Worm (Caenorhabditis elegans): ENCODE data around the gene mex-1.
A peak's percentile ranks its signal among the peaks of the same experiment; 100 is the strongest.

The mex-1 gene

ce11 chrII:11968275-11968674 is at the start of gene mex-1:
TSS of gene mex-1 (plus strand) at chrII:11968637.
- TF ChIP-seq mab-9 (GFP tag; IDR thresholded peaks at IDR 0.05), result no peak
- TF ChIP-seq swsn-7 (tag; optimal IDR thresholded peaks at IDR 0.05), result no peak
- no peak for TF ChIP-seq lin-14 (GFP tag; optimal IDR thresholded peaks at IDR 0.05)
- no peak for TF ChIP-seq xbp-1 (tag; optimal IDR thresholded peaks at IDR 0.05)
- no peak for TF ChIP-seq F16B12.6 (tag; optimal IDR thresholded peaks at IDR 0.05)
- no peak for TF ChIP-seq nhr-90 (tag; optimal IDR thresholded peaks at IDR 0.05; ENCODE audit: poor library complexity)
- no peak for TF ChIP-seq dsc-1 (tag; optimal IDR thresholded peaks at IDR 0.05)
- TF ChIP-seq elt-3 (tag; optimal IDR thresholded peaks at IDR 0.05), result no peak
- TF ChIP-seq ceh-82 (tag; optimal IDR thresholded peaks at IDR 0.05), result no peak
- no peak for TF ChIP-seq pqm-1 (tag; optimal IDR thresholded peaks at IDR 0.05)
- no peak for TF ChIP-seq mep-1 (tag; optimal IDR thresholded peaks at IDR 0.05)
- TF ChIP-seq C16A3.4 (tag; optimal IDR thresholded peaks at IDR 0.05), result no peak
- TF ChIP-seq blmp-1 (tag; optimal IDR thresholded peaks at IDR 0.05), result no peak
- no peak for TF ChIP-seq aha-1 (tag; optimal IDR thresholded peaks at IDR 0.05)
- no peak for TF ChIP-seq pax-3 (tag; optimal IDR thresholded peaks at IDR 0.05)
- no peak for TF ChIP-seq unc-98 (GFP tag; IDR thresholded peaks at IDR 0.05)
- no peak for TF ChIP-seq efl-1 (optimal IDR thresholded peaks at IDR 0.05)
- no peak for TF ChIP-seq efl-1 (GFP tag; optimal IDR thresholded peaks at IDR 0.05 in 1 of 2)
- no peak for TF ChIP-seq ztf-4 (tag; optimal IDR thresholded peaks at IDR 0.05)

DNA sequence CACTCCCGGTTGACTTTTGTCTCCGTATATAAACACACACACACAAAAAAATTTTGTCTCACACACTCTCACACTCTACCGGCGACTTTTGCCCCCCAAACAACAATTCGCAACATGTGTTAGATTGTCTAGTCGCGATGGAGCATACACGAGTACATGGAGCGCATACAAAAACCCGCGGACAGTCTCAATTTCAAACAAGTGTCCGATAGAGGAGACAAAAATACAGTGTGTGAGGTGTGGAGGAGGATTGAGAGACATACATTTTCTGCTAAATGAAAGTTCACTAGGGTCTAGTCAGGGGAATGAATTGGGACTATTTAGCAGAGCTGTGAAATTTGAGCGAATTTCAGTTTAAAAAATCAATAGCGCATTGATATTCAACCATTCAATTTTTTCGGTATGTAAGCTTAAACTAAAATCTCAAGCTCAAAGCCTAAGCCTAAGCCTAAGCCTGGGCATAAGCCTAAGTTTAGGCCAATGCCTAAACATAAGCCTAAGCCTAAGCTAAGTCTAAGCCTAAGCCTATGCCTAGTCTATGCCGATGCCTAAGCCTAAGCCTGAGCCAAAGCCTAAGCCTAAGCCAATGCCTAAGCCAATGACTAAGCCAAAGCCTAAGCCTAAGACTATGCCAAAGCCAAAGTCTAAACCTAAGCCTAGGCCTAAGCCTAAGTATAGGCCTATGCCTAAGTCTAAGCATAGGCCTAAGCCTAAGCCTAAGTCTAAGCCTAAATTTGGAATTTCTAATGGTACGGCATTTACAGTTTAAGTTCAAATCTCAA is 45.5 kb upstream of the mex-1 start:
- TF ChIP-seq efl-1 (optimal IDR thresholded peaks at IDR 0.05) (no peak), efl-1 (GFP tag; optimal IDR thresholded peaks at IDR 0.05 in 1 of 2) (peak in 1 of 2 experiments; percentile 61), fkh-4 (tag; optimal IDR thresholded peaks at IDR 0.05; ENCODE audit: borderline replicate concordance) (no peak)

ce11 chrII:11923620-11924298 is 44.7 kb upstream of the mex-1 start:
- no peak for TF ChIP-seq unc-30 (tag; optimal IDR thresholded peaks at IDR 0.05)
- TF ChIP-seq tbx-2 (tag; optimal IDR thresholded peaks at IDR 0.05), result no peak
- no peak for TF ChIP-seq unc-130 (tag; optimal IDR thresholded peaks at IDR 0.05)

ce11 chrII:11925203-11925602 is 43.2 kb upstream of the mex-1 start:
- TF ChIP-seq unc-98 (GFP tag; IDR thresholded peaks at IDR 0.05) (no peak), unc-86 (tag; optimal IDR thresholded peaks at IDR 0.05) (no peak), elt-2 (tag; optimal IDR thresholded peaks at IDR 0.05) (no peak), ztf-11 (tag; optimal IDR thresholded peaks at IDR 0.05) (no peak), nhr-90 (tag; optimal IDR thresholded peaks at IDR 0.05; ENCODE audit: poor library complexity) (no peak)

DNA sequence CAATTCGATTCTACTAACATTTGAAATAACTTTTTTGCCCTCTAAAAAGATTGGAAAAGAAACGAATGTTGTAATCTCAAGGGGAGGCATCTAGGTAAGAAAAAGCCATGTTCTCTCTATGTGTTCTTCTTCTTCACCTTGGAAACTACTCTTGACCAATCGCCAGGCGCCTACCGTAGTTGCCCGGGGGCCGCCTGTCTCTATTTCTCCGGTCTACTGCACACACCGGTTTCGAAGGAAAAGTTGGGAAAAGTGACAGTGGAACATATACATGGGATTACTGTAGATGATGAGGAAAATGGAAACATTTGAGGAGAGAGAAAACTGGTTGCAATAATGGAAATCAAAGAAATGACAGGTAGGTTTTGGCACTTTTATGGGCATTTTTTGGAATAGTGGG is 41.9 kb upstream of the mex-1 start:
- TF ChIP-seq dpl-1 (GFP tag; optimal IDR thresholded peaks at IDR 0.05) (no peak), lin-35 (GFP tag; optimal IDR thresholded peaks at IDR 0.05) (no peak), xbp-1 (tag; optimal IDR thresholded peaks at IDR 0.05) (no peak), egl-13 (tag; optimal IDR thresholded peaks at IDR 0.05) (no peak), ceh-90 (tag; optimal IDR thresholded peaks at IDR 0.05) (no peak), grh-1 (GFP tag; IDR thresholded peaks at IDR 0.05) (no peak), efl-1 (optimal IDR thresholded peaks at IDR 0.05) (no peak), efl-1 (GFP tag; optimal IDR thresholded peaks at IDR 0.05 in 1 of 2) (no peak)

DNA sequence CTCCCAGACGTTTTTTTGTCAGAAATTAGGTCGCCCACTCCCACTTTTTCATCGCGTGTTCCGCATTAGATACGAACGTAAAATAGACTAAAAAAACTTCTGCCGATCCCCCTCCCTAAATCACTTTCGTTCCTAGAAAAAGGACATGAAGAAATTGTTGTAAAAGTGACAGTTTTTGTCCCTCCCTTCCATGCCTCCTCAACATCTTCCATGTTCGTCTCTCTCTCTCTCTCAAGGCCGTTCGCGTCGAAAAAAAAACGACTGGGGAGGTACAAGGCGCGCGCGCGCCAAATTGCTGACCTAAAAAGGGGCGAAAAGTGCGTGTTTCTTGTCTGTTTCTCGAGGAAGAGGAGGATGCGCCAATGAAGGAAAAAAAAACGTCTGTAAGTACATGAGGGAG is 39.7 kb upstream of the mex-1 start:
- TF ChIP-seq efl-1 (optimal IDR thresholded peaks at IDR 0.05) (no peak), efl-1 (GFP tag; optimal IDR thresholded peaks at IDR 0.05 in 1 of 2) (peak in 1 of 2 experiments; percentile 65), blmp-1 (tag; optimal IDR thresholded peaks at IDR 0.05) (peak; percentile 78), lin-35 (GFP tag; optimal IDR thresholded peaks at IDR 0.05) (no peak), lin-14 (GFP tag; optimal IDR thresholded peaks at IDR 0.05) (peak; percentile 26)
